Fruit fly (Drosophila melanogaster): ENCODE data around the gene CG4362.

CG4362 gene

dm6 chr3R:20312838-20313237 is 5.5 kb upstream of the CG4362 start (continued):
- TF ChIP-seq gfzf (GFP tag; optimal IDR thresholded peaks at IDR 0.05) (no peak), CG9797 (GFP tag; optimal IDR thresholded peaks at IDR 0.05) (no peak), tup (GFP tag; optimal IDR thresholded peaks at IDR 0.05) (no peak), Mes4 (GFP tag; optimal IDR thresholded peaks at IDR 0.05) (no peak)

dm6 chr3R:20311406-20311805 is 4.1 kb upstream of the CG4362 start:
- TF ChIP-seq PHDP (tag; optimal IDR thresholded peaks at IDR 0.05) (no peak), Gsc (GFP tag; IDR thresholded peaks at IDR 0.05) (no peak), Hand (GFP tag; optimal IDR thresholded peaks at IDR 0.05) (no peak), oc (tag; optimal IDR thresholded peaks at IDR 0.05) (peak; percentile 77), HLHmδ (GFP tag; optimal IDR thresholded peaks at IDR 0.05) (no peak), CG17612 (GFP tag; IDR thresholded peaks at IDR 0.05) (no peak), CG17912 (GFP tag; optimal IDR thresholded peaks at IDR 0.05) (no peak), bbx (GFP tag; IDR thresholded peaks at IDR 0.05; ENCODE audit: partially characterized antibody) (no peak), pros (GFP tag; optimal IDR thresholded peaks at IDR 0.05) (peak; percentile 5), CG12299 (tag; optimal IDR thresholded peaks at IDR 0.05) (no peak), CG7271 (tag; optimal IDR thresholded peaks at IDR 0.05) (no peak), CG1792 (GFP tag; optimal IDR thresholded peaks at IDR 0.05) (no peak), CG12104 (GFP tag; optimal IDR thresholded peaks at IDR 0.05) (no peak), Poxn (GFP tag; IDR thresholded peaks at IDR 0.05) (no peak), abd-A (tag; optimal IDR thresholded peaks at IDR 0.05) (peak; percentile 57), gce (GFP tag; IDR thresholded peaks at IDR 0.05) (no peak), Sry-δ (GFP tag; optimal IDR thresholded peaks at IDR 0.05) (no peak), CG1024 (GFP tag; IDR thresholded peaks at IDR 0.05) (no peak), CG10321 (GFP tag; IDR thresholded peaks at IDR 0.05) (no peak), CG10543 (GFP tag; optimal IDR thresholded peaks at IDR 0.05) (peak; percentile 77), CG6854 (GFP tag; optimal IDR thresholded peaks at IDR 0.05) (no peak), CG8359 (GFP tag; optimal IDR thresholded peaks at IDR 0.05; ENCODE audit: borderline replicate concordance) (no peak), CG31388 (GFP tag; optimal IDR thresholded peaks at IDR 0.05) (no peak), CG13894 (tag; optimal IDR thresholded peaks at IDR 0.05) (peak; percentile 55), Eip74EF (GFP tag; optimal IDR thresholded peaks at IDR 0.05) (peak in 1 of 2 experiments; percentile 91), ssp (GFP tag; IDR thresholded peaks at IDR 0.05) (no peak), hbn (GFP tag; IDR thresholded peaks at IDR 0.05; ENCODE audit: partially characterized antibody) (no peak), Sry-β (GFP tag; optimal IDR thresholded peaks at IDR 0.05) (no peak), CG9932 (GFP tag; IDR thresholded peaks at IDR 0.05) (peak; percentile 22; the same call in 1 of the 2 replicates), CG9876 (GFP tag; optimal IDR thresholded peaks at IDR 0.05) (no peak), CG10366 (GFP tag; IDR thresholded peaks at IDR 0.05) (no peak), Hey (tag; optimal IDR thresholded peaks at IDR 0.05) (no peak), Chrac-16 (GFP tag; optimal IDR thresholded peaks at IDR 0.05) (no peak), Fer2 (tag; optimal IDR thresholded peaks at IDR 0.05) (no peak), CG12071 (GFP tag; optimal IDR thresholded peaks at IDR 0.05) (no peak), Mes4 (GFP tag; optimal IDR thresholded peaks at IDR 0.05) (no peak), CG7987 (GFP tag; optimal IDR thresholded peaks at IDR 0.05) (peak; percentile 32), fd102C (GFP tag; optimal IDR thresholded peaks at IDR 0.05) (no peak), CG11695 (GFP tag; IDR thresholded peaks at IDR 0.05) (no peak; the same call in 2 of the 3 replicates), tna (GFP tag; IDR thresholded peaks at IDR 0.05; ENCODE audit: partially characterized antibody) (0 out of 2 replicates have a peak, but pooled peaks have one; percentile 11), ab (GFP tag; optimal IDR thresholded peaks at IDR 0.05) (no peak), sd (tag; optimal IDR thresholded peaks at IDR 0.05) (peak; percentile 95), D19A (tag; optimal IDR thresholded peaks at IDR 0.05) (no peak), CG4424 (GFP tag; optimal IDR thresholded peaks at IDR 0.05) (no peak), CG2120 (GFP tag; optimal IDR thresholded peaks at IDR 0.05) (no peak), Rfx (GFP tag; IDR thresholded peaks at IDR 0.05) (0 out of 2 replicates have a peak, but pooled peaks have one; percentile 6)
